Worm (Caenorhabditis elegans) whole organism, L4/young adult: ENCODE measurements around the gene latd-1.

Source experiments
- W03F9.2 ChIP-seq: fragments of 150-350 bp; optimal IDR thresholded peaks from 2 replicates; lab custom pipeline; 2014; ENCODE audit warnings: missing biosample characterization, missing genetic modification characterization
- him-1 ChIP-seq: sonication (generic microtip); optimal IDR thresholded peaks from 2 replicates; lab custom pipeline; 2016; ENCODE audit warnings: missing genotype, missing genetic modification reagents, missing genetic modification characterization, missing compliant biosample characterization

DNA sequence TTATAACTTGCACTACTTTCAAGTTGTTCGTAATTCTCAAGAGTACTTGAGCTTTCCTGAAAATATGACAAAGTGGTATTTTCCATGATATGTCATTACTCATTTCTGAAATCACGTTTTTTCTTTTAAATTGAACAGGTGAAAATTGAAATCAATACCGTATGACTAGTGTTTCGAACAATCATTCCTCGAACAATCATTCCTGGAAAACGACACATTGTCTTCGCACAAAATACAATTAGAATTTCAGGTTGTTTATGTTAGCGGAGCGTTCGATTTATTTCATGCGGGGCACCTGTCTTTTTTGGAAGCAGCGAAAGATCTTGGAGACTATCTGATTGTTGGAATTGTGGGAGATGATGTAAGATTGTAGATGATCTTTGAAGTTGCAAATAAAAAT, 11.4 kb downstream of the latd-1 start:
- TF ChIP-seq him-1 (tag; lab: Kevin White, UChicago) (no peak), W03F9.2 (no peak)
